Fruit fly (Drosophila melanogaster) whole organism, adult: ENCODE measurements around the gene CG32453.

ENCODE experiments used
- CG11617 ChIP-seq: fragments of 200-800 bp; sonication (Bioruptor generic); optimal IDR thresholded peaks from 2 replicates; lab custom pipeline; 2017; ENCODE audit warnings: mild to moderate bottlenecking, missing biosample characterization, missing genetic modification reagents, missing genetic modification characterization
- CG12768 ChIP-seq: fragments of 200-800 bp; sonication (Bioruptor generic); optimal IDR thresholded peaks from 2 replicates; lab custom pipeline; 2017; ENCODE audit warnings: missing biosample characterization, missing genetic modification characterization, mild to moderate bottlenecking, moderate library complexity, missing genetic modification reagents
- CG14711 ChIP-seq: fragments of 200-800 bp; sonication (Bioruptor generic); optimal IDR thresholded peaks from 2 replicates; lab custom pipeline; 2018; ENCODE audit warnings: missing biosample characterization, mild to moderate bottlenecking, missing genetic modification characterization, moderate library complexity
- CG1620 ChIP-seq: fragments of 200-800 bp; sonication (Bioruptor generic); optimal IDR thresholded peaks from 2 replicates; lab custom pipeline; 2016; ENCODE audit warnings: missing biosample characterization, missing genetic modification characterization
- CG33017 ChIP-seq: fragments of 200-800 bp; sonication (Bioruptor generic); optimal IDR thresholded peaks from 2 replicates; lab custom pipeline; 2018; ENCODE audit warnings: missing biosample characterization, mild to moderate bottlenecking, missing genetic modification characterization, moderate library complexity
- CG5204 ChIP-seq: fragments of 200-800 bp; sonication (Bioruptor generic); optimal IDR thresholded peaks from 2 replicates; lab custom pipeline; 2016; ENCODE audit warnings: missing biosample characterization, missing genetic modification characterization
- CG7045 ChIP-seq: fragments of 200-800 bp; sonication (Bioruptor generic); optimal IDR thresholded peaks from 2 replicates; lab custom pipeline; 2017; ENCODE audit warnings: missing biosample characterization, mild to moderate bottlenecking, missing genetic modification characterization
- CG7101 ChIP-seq: fragments of 200-800 bp; sonication (Bioruptor generic); optimal IDR thresholded peaks from 2 replicates; lab custom pipeline; 2018; ENCODE audit warnings: missing biosample characterization, mild to moderate bottlenecking, missing genetic modification characterization, moderate library complexity
- Clk ChIP-seq: fragments of 200-800 bp; sonication (Bioruptor generic); optimal IDR thresholded peaks from 2 replicates; lab custom pipeline; 2017; ENCODE audit warnings: missing biosample characterization, missing genetic modification characterization
- Crg-1 ChIP-seq: fragments of 200-800 bp; sonication (Bioruptor generic); optimal IDR thresholded peaks from 2 replicates; lab custom pipeline; 2016; ENCODE audit warnings: missing biosample characterization, missing genetic modification characterization
- Hr96 ChIP-seq: fragments of 200-800 bp; sonication (Bioruptor generic); optimal IDR thresholded peaks from 2 replicates; lab custom pipeline; 2016; ENCODE audit warnings: missing biosample characterization, missing genetic modification characterization
- Mnt ChIP-seq: fragments of 200-800 bp; sonication (Bioruptor generic); optimal IDR thresholded peaks from 2 replicates; lab custom pipeline; 2016; ENCODE audit warnings: missing biosample characterization, mild to moderate bottlenecking, missing genetic modification characterization
- bab1 ChIP-seq: fragments of 200-800 bp; sonication (Bioruptor generic); optimal IDR thresholded peaks from 3 replicates; lab custom pipeline; 2019; ENCODE audit warnings: missing biosample characterization, mild to moderate bottlenecking, missing genetic modification characterization, moderate library complexity
- cic ChIP-seq: fragments of 200-800 bp; sonication (Bioruptor generic); optimal IDR thresholded peaks from 2 replicates; lab custom pipeline; 2017; ENCODE audit warnings: missing biosample characterization, mild to moderate bottlenecking, missing genetic modification characterization, moderate library complexity
- cnc ChIP-seq, 2 experiments: fragments of >200 bp; optimal IDR thresholded peaks; 2 replicates each; lab custom pipeline; 2017
- kay ChIP-seq: fragments of 200-800 bp; sonication (Bioruptor generic); peaks from one replicate; lab custom pipeline; 2016; ENCODE audit warnings: missing biosample characterization, missing genetic modification characterization, borderline replicate concordance
- ovo ChIP-seq: fragments of 200-800 bp; sonication (Bioruptor generic); optimal IDR thresholded peaks from 2 replicates; lab custom pipeline; 2016; ENCODE audit warnings: missing biosample characterization, missing genetic modification characterization
- pad ChIP-seq: fragments of 200-800 bp; sonication (Bioruptor generic); optimal IDR thresholded peaks from 3 replicates; lab custom pipeline; 2017; ENCODE audit warnings: missing biosample characterization, missing genetic modification characterization, mild to moderate bottlenecking, moderate library complexity, missing genetic modification reagents
- tj ChIP-seq: fragments of 200-800 bp; sonication (Bioruptor generic); optimal IDR thresholded peaks from 3 replicates; lab custom pipeline; 2017; ENCODE audit warnings: missing biosample characterization, mild to moderate bottlenecking, missing genetic modification characterization, moderate library complexity
- toe ChIP-seq: fragments of 200-800 bp; sonication (Bioruptor generic); optimal IDR thresholded peaks from 2 replicates; lab custom pipeline; 2016; ENCODE audit warnings: missing biosample characterization, missing genetic modification characterization

CG32453 gene

DNA sequence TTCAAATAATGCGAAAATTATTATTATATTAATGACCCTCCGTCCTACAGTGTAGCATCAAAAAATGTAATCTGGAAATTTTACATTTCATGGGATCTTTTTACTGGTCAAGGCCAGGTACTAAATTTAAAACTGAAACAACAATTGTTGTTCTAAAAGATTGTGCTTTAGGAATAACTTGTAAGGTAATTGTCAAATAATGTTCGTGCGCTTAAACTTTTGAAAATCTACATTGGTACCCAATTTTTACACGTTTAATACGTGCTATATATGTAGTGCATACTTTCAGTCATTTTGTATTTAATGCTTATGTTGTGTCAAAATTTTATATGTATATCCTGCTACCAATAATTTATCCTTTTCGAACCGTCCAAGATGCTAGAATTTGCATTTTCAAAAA, 36.6 kb downstream of the CG32453 start:
- TF ChIP-seq tj (GFP tag; lab: Kevin White, UChicago) (no peak), kay (GFP tag; lab: Kevin White, UChicago) (peak; percentile 54)

DNA sequence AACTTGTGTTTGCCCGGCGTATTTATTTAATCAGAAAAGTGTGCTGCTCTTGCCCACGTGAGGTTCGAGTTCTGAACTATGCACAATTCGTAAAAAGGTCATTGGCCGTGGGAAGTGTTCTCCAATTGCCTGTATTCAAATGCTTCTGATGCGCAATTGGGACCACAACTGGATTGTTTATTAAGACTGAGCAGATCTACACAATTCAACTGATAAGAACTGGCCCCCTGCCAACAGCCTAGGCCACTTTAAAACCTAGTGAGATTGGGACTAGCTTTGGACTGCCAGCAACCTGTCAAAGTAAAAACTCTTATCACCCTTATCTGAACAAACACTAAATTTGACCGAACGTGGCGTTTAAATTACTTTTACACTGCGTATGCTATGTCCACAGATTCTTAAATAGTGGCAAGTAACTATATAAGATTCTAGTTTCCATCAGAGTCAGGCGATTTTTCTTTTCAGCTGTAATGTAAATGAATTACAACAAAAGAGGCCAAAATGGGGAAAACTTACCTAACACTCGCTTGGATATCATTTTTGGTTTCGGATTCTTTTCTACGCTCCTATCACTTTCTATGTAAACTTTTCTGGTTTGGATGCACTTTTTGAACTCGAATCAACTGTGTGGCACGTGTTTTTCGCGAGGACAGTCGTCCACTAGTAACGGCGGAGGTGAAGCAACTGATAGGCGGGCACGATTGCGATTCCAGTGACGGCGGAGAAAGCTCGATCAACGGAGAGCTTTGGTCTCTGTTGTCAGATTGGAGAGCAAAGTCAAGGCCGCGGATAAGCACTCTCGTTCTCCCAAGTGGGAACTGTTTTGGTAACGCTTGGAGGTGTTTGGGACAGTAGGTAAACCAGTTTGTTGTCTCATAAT, 40.9 kb downstream of the CG32453 start, which contains the start of gene CG11241:
TSS of gene CG11241 (minus strand) at position 689 of the 880 bp plus-strand sequence.
- no peak for TF ChIP-seq CG7045
- TF ChIP-seq cnc (optimal IDR thresholded peaks at IDR 0.05; lab: Kevin White, UChicago), result no peak
- TF ChIP-seq kay (GFP tag; lab: Kevin White, UChicago), result peak; percentile 26
- no peak for TF ChIP-seq tj (GFP tag; lab: Kevin White, UChicago)
- no peak for TF ChIP-seq toe (GFP tag; lab: Kevin White, UChicago)
- peak; percentile 10 for TF ChIP-seq cic (GFP tag; lab: Kevin White, UChicago)
- no peak for TF ChIP-seq Clk
- TF ChIP-seq CG12768 (GFP tag; lab: Kevin White, UChicago), result peak; percentile 1
- no peak for TF ChIP-seq Crg-1
- no peak for TF ChIP-seq CG5204 (GFP tag; lab: Kevin White, UChicago)
- peak; percentile 74 for TF ChIP-seq Mnt (GFP tag; lab: Kevin White, UChicago)
- no peak for TF ChIP-seq bab1
- no peak for TF ChIP-seq CG1620 (GFP tag; lab: Kevin White, UChicago)
- no peak for TF ChIP-seq CG11617 (GFP tag; lab: Kevin White, UChicago)
- peak; percentile 30 for TF ChIP-seq ovo (GFP tag; lab: Kevin White, UChicago)
- TF ChIP-seq pad (GFP tag; lab: Kevin White, UChicago), result no peak
- TF ChIP-seq Hr96 (GFP tag; lab: Kevin White, UChicago), result peak; percentile 3
- no peak for TF ChIP-seq CG33017 (tag; lab: Kevin White, UChicago)

dm6 chr3L:22741389-22742120, 44.5 kb downstream of the CG32453 start, which contains the start of gene CG7369:
Gene CG7369, plus strand, starts transcription at chr3L:22741793.
- TF ChIP-seq CG5204 (GFP tag; lab: Kevin White, UChicago) (peak; percentile 93), CG7045 (peak; percentile 92), CG33017 (tag; lab: Kevin White, UChicago) (peak; percentile 83), CG12768 (GFP tag; lab: Kevin White, UChicago) (peak; percentile 96), CG7101 (tag; lab: Kevin White, UChicago) (peak; percentile 88), Crg-1 (peak; percentile 97), cnc (optimal IDR thresholded peaks at IDR 0.05; lab: Kevin White, UChicago) (no peak), cic (GFP tag; lab: Kevin White, UChicago) (peak; percentile 84), pad (GFP tag; lab: Kevin White, UChicago) (peak; percentile 90), tj (GFP tag; lab: Kevin White, UChicago) (peak; percentile 64), CG14711 (tag; lab: Kevin White, UChicago) (peak; percentile 82), bab1 (peak; percentile 89), Mnt (GFP tag; lab: Kevin White, UChicago) (peak; percentile 89), kay (GFP tag; lab: Kevin White, UChicago) (peak; percentile 96), Clk (peak; percentile 93), CG11617 (GFP tag; lab: Kevin White, UChicago) (peak; percentile 95), CG1620 (GFP tag; lab: Kevin White, UChicago) (peak; percentile 97), ovo (GFP tag; lab: Kevin White, UChicago) (peak; percentile 92), Hr96 (GFP tag; lab: Kevin White, UChicago) (peak; percentile 93), toe (GFP tag; lab: Kevin White, UChicago) (peak; percentile 96)

dm6 chr3L:22742121-22742531, 45.1 kb downstream of the CG32453 start:
- no peak for TF ChIP-seq CG1620 (GFP tag; lab: Kevin White, UChicago)
- peak; percentile 14 for TF ChIP-seq tj (GFP tag; lab: Kevin White, UChicago)

dm6 chr3L:22742945-22743582, 46.0 kb downstream of the CG32453 start:
- TF ChIP-seq cic (GFP tag; lab: Kevin White, UChicago) (no peak), tj (GFP tag; lab: Kevin White, UChicago) (peak; percentile 91)
